Fruit fly (Drosophila melanogaster) whole organism: Measurements from ENCODE around the gene Tg.

Experiments
- CG8478 ChIP-seq: fragments of >200 bp; optimal IDR thresholded peaks from 2 replicates; lab custom pipeline; 2018; ENCODE audit warnings: inconsistent platforms
- Dll ChIP-seq: fragments of >200 bp; optimal IDR thresholded peaks from 2 replicates; lab custom pipeline; 2017
- psq ChIP-seq: fragments of >200 bp; optimal IDR thresholded peaks from 2 replicates; lab custom pipeline; 2017
- usp ChIP-seq: fragments of >200 bp; optimal IDR thresholded peaks from 2 replicates; lab custom pipeline; 2017; ENCODE audit warnings: missing biosample characterization, missing genetic modification characterization, mixed read lengths

DNA sequence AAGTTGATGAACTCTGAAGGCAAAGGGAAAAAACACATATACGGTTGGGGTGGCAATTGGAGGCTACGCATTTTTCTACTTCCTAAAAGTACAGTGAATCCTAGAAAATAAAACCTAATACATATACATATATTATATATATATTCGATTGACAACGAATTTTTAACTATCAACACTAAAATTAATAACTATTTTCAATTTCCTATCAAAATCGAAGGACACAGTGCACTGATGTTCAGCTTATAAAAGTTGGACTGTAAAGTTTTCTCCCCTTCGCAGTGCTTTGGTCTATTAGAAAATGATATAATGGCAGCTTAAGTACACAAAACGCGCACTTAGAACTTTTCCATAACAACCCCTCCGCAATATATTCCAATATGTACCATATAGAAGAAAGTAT is 48.3 kb upstream of the Tg start:
- no peak for TF ChIP-seq usp (GFP tag; lab: Kevin White, UChicago)
- TF ChIP-seq psq (lab: Kevin White, UChicago) = no peak
- no peak for TF ChIP-seq CG8478
- no peak for TF ChIP-seq Dll
